Worm (Caenorhabditis elegans): ENCODE measurements around the gene Y67D8C.22.

Y67D8C.22 gene

DNA sequence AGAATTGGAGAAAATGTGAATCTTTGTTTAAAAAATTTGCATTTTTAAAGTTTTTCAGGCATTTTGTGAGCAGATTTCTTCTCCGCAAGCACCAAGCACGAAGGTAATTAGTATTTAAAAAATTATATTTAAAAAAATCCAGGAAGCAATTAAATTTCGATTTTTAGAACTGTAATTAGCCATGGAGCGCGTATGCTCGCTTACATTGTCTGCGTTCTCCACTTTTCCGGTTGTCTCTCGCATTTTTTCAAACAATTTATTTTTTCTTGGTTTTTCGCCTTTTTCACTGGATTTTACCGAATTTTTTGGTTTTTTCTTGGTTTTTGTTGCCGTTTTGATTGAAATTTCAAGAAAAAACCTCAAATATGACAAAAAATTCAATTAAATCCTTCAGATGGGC, 20.8 kb downstream of the Y67D8C.22 start:
- TF ChIP-seq ztf-22 (GFP tag; optimal IDR thresholded peaks at IDR 0.05) (no peak), fkh-3 (tag; optimal IDR thresholded peaks at IDR 0.05) (no peak), sea-2 (GFP tag; IDR thresholded peaks at IDR 0.05) (no peak), K11D2.4 (GFP tag; IDR thresholded peaks at IDR 0.05) (no peak), unc-62 (GFP tag; optimal IDR thresholded peaks at IDR 0.05) (no peak), Y67H2A.10 (GFP tag; conservative IDR thresholded peaks at IDR 0.05) (no peak), cebp-2 (GFP tag; IDR thresholded peaks at IDR 0.05) (no peak), F39B2.1 (GFP tag; IDR thresholded peaks at IDR 0.05) (no peak), mcd-1 (GFP tag; IDR thresholded peaks at IDR 0.05) (peak; percentile 48; the same call in 1 of the 2 replicates), tbx-9 (tag; optimal IDR thresholded peaks at IDR 0.05; ENCODE audit: borderline replicate concordance) (no peak), nhr-179 (tag; optimal IDR thresholded peaks at IDR 0.05) (no peak), attf-3 (GFP tag; conservative IDR thresholded peaks at IDR 0.05) (no peak), B0261.1 (tag; optimal IDR thresholded peaks at IDR 0.05) (no peak), F33H1.4 (GFP tag; IDR thresholded peaks at IDR 0.05) (peak; percentile 34; the same call in 1 of the 2 replicates), hmg-1.2 (GFP tag; IDR thresholded peaks at IDR 0.05) (peak; percentile 83), xnd-1 (tag; optimal IDR thresholded peaks at IDR 0.05) (no peak), bed-2 (GFP tag; IDR thresholded peaks at IDR 0.05) (no peak), lin-26 (GFP tag; IDR thresholded peaks at IDR 0.05) (no peak), ccch-3 (GFP tag; optimal IDR thresholded peaks at IDR 0.05) (no peak), aptf-3 (GFP tag; IDR thresholded peaks at IDR 0.05) (no peak), die-1 (tag; optimal IDR thresholded peaks at IDR 0.05) (no peak), ets-4 (GFP tag; optimal IDR thresholded peaks at IDR 0.05) (no peak)

DNA sequence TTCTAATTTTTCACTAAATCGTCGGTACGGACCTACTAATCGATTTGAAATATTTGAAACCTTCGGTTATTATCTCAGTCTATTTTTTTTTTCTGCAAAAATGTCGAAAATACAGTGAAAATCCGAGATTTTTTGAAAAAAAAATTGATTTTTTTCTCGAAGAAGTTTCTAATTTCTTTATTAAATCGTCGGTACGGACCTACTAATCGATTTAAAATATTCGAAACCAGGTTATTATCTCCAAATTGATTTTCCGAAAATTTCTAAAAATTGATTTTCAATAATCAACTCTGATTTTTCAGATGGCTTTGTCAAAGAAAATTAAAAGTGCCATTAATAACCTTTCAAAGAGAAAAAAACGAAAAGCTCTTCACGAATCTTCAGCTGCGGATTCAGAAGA, 22.7 kb downstream of the Y67D8C.22 start, which contains the start of gene ivph-3:
ivph-3 (plus strand) TSS at position 301 of the 400 bp plus-strand sequence.
- TF ChIP-seq lin-40 (tag; optimal IDR thresholded peaks at IDR 0.05) (no peak), gei-17 (GFP tag; optimal IDR thresholded peaks at IDR 0.05) (no peak), pbrm-1 (GFP tag; IDR thresholded peaks at IDR 0.05) (no peak), rec-8 (tag; optimal IDR thresholded peaks at IDR 0.05) (no peak), repo-1 (tag; optimal IDR thresholded peaks at IDR 0.05) (no peak), F57C9.4 (tag; optimal IDR thresholded peaks at IDR 0.05) (no peak), C17E4.6 (GFP tag; IDR thresholded peaks at IDR 0.05) (no peak), nhr-90 (tag; optimal IDR thresholded peaks at IDR 0.05) (no peak), sea-2 (GFP tag; IDR thresholded peaks at IDR 0.05) (no peak), lag-1 (GFP tag; IDR thresholded peaks at IDR 0.05) (no peak), attf-3 (GFP tag; conservative IDR thresholded peaks at IDR 0.05) (no peak), ccch-3 (GFP tag; optimal IDR thresholded peaks at IDR 0.05) (no peak), C06A6.2 (GFP tag; conservative IDR thresholded peaks at IDR 0.05) (no peak), athp-1 (tag; optimal IDR thresholded peaks at IDR 0.05) (no peak), ekl-4 (GFP tag; IDR thresholded peaks at IDR 0.05) (no peak), snpc-1.1 (tag; optimal IDR thresholded peaks at IDR 0.05; ENCODE audit: insufficient read depth) (no peak), hsf-1 (GFP tag; IDR thresholded peaks at IDR 0.05) (no peak)
